Worm (Caenorhabditis elegans) whole organism, L4/young adult: ENCODE results near the gene nhr-251.
A peak's percentile ranks its signal among the peaks of the same experiment; 100 is the strongest.

Source experiments
- W03F9.2 ChIP-seq: fragments of 150-350 bp; optimal IDR thresholded peaks from 2 replicates; lab custom pipeline; 2014; ENCODE audit warnings: missing biosample characterization, missing genetic modification characterization
- him-1 ChIP-seq: sonication (generic microtip); optimal IDR thresholded peaks from 2 replicates; lab custom pipeline; 2016; ENCODE audit warnings: missing genotype, missing genetic modification reagents, missing genetic modification characterization, missing compliant biosample characterization

ce11 chrV:619054-619453, 18.7 kb downstream of the nhr-251 start, which contains the start of gene F48G7.4:
- TF ChIP-seq W03F9.2 (peak; percentile 36), him-1 (tag; lab: Kevin White, UChicago) (no peak)
